Fruit fly (Drosophila melanogaster) Kc167 (cell line): ENCODE results near the gene Imp.

ENCODE experiments used
- Myc ChIP-seq: fragments of >200 bp; optimal IDR thresholded peaks from 2 replicates; lab custom pipeline; 2017; ENCODE audit warnings: missing external identifiers
- Sin3A ChIP-seq: fragments of >200 bp; optimal IDR thresholded peaks from 2 replicates; lab custom pipeline; 2018; ENCODE audit warnings: missing external identifiers
- h ChIP-seq: fragments of >200 bp; optimal IDR thresholded peaks from 3 replicates; lab custom pipeline; 2018; ENCODE audit warnings: missing external identifiers
- insv ChIP-seq: fragments of >200 bp; optimal IDR thresholded peaks from 3 replicates; lab custom pipeline; 2018; ENCODE audit warnings: missing external identifiers
- psq ChIP-seq: fragments of >200 bp; optimal IDR thresholded peaks from 2 replicates; lab custom pipeline; 2017; ENCODE audit warnings: missing external identifiers
- ttk ChIP-seq: sonication (Bioruptor generic); optimal IDR thresholded peaks from 2 replicates; lab custom pipeline; 2017; ENCODE audit warnings: missing external identifiers

Imp gene

dm6 chrX:10841717-10842255 is 17.7 kb upstream of the Imp start, which contains the start of gene CG15209:
Gene CG15209 (plus strand): TSS chrX:10842205.
- no peak for TF ChIP-seq insv (lab: Kevin White, UChicago)
- TF ChIP-seq ttk (lab: Kevin White, UChicago), result no peak
- TF ChIP-seq Myc (lab: Kevin White, UChicago), result no peak
- no peak for TF ChIP-seq h
- TF ChIP-seq Sin3A (lab: Kevin White, UChicago), result no peak
- TF ChIP-seq psq, result no peak

DNA sequence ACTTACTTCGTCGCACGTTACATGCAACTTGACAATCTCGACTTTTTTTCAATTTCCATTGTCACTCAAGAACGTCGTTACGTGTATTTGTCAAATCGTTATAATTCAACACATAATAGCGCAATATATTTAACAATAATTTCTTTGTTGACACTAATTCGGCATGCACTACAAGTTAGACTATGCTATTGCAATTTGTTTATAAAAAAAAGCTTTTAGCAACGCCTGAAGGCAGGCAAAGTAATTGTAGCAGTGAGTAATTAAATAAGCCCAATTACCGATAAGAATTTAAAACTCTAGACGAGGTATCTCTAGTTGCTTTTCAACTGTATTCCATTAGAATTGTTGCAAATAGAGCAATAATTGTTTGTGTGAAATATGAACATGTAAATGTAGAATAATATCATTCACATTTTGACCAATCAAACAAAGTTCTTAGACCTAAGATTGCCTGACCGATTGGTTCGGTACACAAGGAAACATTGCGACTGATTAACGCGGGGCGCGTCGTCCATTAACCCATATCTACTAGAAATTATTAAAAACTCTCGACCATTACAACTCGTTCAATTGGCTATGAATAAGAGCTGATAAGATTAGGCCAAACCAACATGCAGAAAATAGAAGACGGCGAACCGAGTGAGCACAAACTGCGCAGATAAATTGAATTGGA is 17.0 kb upstream of the Imp start:
- TF ChIP-seq Myc (lab: Kevin White, UChicago) (no peak), insv (lab: Kevin White, UChicago) (no peak), h (no peak), psq (no peak), Sin3A (lab: Kevin White, UChicago) (no peak), ttk (lab: Kevin White, UChicago) (no peak)

dm6 chrX:10838962-10839361 is 14.9 kb upstream of the Imp start, which contains the start of gene CG15210:
Gene CG15210 (plus strand): TSS chrX:10839230.
- TF ChIP-seq psq (no peak), Sin3A (lab: Kevin White, UChicago) (no peak), h (no peak), insv (lab: Kevin White, UChicago) (no peak), Myc (lab: Kevin White, UChicago) (no peak), ttk (lab: Kevin White, UChicago) (no peak)

dm6 chrX:10835631-10836030 is 11.6 kb upstream of the Imp start:
- no peak for TF ChIP-seq ttk (lab: Kevin White, UChicago)
- TF ChIP-seq insv (lab: Kevin White, UChicago), result no peak
- no peak for TF ChIP-seq Sin3A (lab: Kevin White, UChicago)
- no peak for TF ChIP-seq Myc (lab: Kevin White, UChicago)
- TF ChIP-seq h, result no peak
- TF ChIP-seq psq, result no peak

- TF ChIP-seq insv (lab: Kevin White, UChicago) (no peak), ttk (lab: Kevin White, UChicago) (no peak), psq (no peak), Sin3A (lab: Kevin White, UChicago) (no peak), Myc (lab: Kevin White, UChicago) (no peak), h (no peak)
Observed at dm6 chrX:10832369-10832768, 8.3 kb upstream of the Imp start.

- TF ChIP-seq h (no peak), ttk (lab: Kevin White, UChicago) (no peak), psq (no peak), Myc (lab: Kevin White, UChicago) (no peak), insv (lab: Kevin White, UChicago) (no peak), Sin3A (lab: Kevin White, UChicago) (no peak)
Observed at dm6 chrX:10827301-10827700, 3.2 kb upstream of the Imp start.

DNA sequence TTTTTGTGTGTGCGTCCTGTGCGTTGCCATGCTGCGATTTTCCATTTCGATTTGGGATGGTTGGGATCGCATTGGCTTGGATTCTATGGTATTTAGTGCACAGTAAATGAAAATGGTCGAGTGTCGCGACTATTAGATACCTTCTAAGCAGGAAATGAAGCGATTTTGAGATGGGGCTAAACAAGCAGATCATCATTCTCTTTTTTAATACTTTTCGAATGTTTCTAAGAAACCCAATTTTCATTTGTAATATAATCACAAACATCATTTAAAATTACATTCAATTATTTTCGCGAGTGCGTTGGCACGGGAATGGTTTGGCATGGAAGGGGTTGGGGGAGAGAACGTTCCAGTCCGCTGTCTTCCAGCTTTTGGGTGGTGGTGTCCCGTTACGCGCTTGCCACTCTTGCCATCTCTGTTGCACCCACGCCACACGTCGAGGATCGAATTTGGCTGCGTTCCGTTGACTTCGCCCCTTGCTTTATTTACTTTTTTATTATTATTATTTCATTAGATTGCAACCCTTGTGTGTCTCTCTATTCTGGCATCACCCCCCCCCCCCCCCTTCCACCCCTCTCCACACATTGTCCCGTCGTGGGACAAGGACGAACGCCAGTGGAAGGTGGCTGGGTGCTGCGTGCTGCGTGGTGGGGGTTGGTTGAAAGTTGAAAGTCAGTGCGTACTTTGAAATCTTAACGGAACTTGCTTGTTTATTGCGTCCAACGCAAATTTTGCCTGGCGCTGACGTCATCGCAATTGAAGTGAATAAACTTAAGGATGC is 1.5 kb upstream of the Imp start:
- TF ChIP-seq psq (no peak), Myc (lab: Kevin White, UChicago) (no peak), insv (lab: Kevin White, UChicago) (no peak), h (no peak), ttk (lab: Kevin White, UChicago) (no peak), Sin3A (lab: Kevin White, UChicago) (no peak)

dm6 chrX:10823441-10823818 is 647 bp downstream of the Imp start:
- TF ChIP-seq Myc (lab: Kevin White, UChicago), result no peak
- no peak for TF ChIP-seq psq
- no peak for TF ChIP-seq Sin3A (lab: Kevin White, UChicago)
- TF ChIP-seq ttk (lab: Kevin White, UChicago), result no peak
- TF ChIP-seq h, result no peak
- no peak for TF ChIP-seq insv (lab: Kevin White, UChicago)

- TF ChIP-seq Myc (lab: Kevin White, UChicago) (no peak), Sin3A (lab: Kevin White, UChicago) (no peak), insv (lab: Kevin White, UChicago) (no peak), h (no peak), ttk (lab: Kevin White, UChicago) (no peak), psq (no peak)
Observed at dm6 chrX:10822678-10823440, 1.2 kb downstream of the Imp start.

DNA sequence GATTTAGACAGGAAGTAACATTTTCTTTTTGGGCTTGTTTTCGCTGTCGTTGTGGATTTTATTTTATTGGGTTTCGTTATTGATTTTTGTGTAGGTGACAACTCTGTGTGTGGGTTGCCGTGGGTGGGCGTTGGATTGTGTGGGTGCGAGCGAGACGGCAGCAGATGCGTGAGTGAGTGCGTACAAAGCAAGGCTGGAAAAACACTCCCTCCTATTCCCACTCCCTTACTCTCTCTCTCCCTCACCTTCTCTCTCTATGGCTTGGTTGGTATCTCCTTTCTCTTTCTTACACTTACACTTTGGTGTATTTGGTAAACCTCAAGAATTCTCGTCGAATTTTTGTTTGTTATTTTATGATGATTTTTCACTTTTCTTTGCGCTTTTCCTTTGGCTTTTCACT is 2.0 kb downstream of the Imp start:
- no peak for TF ChIP-seq insv (lab: Kevin White, UChicago)
- no peak for TF ChIP-seq psq
- TF ChIP-seq Sin3A (lab: Kevin White, UChicago), result no peak
- TF ChIP-seq Myc (lab: Kevin White, UChicago), result no peak
- TF ChIP-seq ttk (lab: Kevin White, UChicago), result no peak
- no peak for TF ChIP-seq h

DNA sequence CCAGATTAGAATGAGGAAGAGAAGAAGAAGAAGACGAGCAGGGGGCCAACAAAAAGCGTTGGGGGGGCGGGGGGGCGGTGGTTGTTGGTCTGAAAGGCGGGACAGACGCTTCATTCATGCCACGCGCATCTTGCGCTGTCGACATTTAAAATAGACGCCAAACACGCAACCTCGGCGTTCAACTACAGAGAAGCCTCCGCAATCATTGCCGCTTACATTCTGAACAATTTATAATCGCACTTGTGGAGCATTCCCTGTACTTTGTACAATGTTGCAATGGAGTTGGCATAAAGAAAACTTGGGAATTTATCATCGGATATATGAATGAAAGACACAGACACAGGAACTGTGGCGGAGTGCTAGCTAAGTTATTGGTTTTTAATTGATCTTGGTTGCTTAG is 3.3 kb downstream of the Imp start:
- TF ChIP-seq h (no peak), Sin3A (lab: Kevin White, UChicago) (no peak), ttk (lab: Kevin White, UChicago) (no peak), Myc (lab: Kevin White, UChicago) (no peak), psq (no peak), insv (lab: Kevin White, UChicago) (no peak)
